Worm (Caenorhabditis elegans) whole organism, midembryonic: Measurements from ENCODE around the gene C36C5.15.

ENCODE experiments used
- T22C8.4 ChIP-seq: fragments of 200-800 bp; sonication (Bioruptor generic); IDR thresholded peaks from 2 replicates; pipeline ENCODE4 v1.3.6; 2022; ENCODE audit warnings: missing genetic modification characterization, missing compliant biosample characterization
- cog-1 ChIP-seq: sonication (generic microtip); optimal IDR thresholded peaks from 2 replicates; lab custom pipeline; 2016; ENCODE audit warnings: missing genetic modification characterization, missing compliant biosample characterization
- flt-1 ChIP-seq: fragments of 200-800 bp; sonication (Bioruptor generic); IDR thresholded peaks from 2 replicates; pipeline ENCODE4 v1.3.6; 2022; ENCODE audit warnings: missing genetic modification characterization, missing compliant biosample characterization
- klf-2 ChIP-seq: fragments of 200-800 bp; sonication (Bioruptor generic); conservative IDR thresholded peaks from 2 replicates; pipeline ENCODE4 v1.3.6; 2022; ENCODE audit warnings: missing genetic modification reagents, missing genetic modification characterization, missing compliant biosample characterization
- med-1 ChIP-seq: sonication (generic microtip); optimal IDR thresholded peaks from 2 replicates; lab custom pipeline; 2017; ENCODE audit warnings: missing genetic modification characterization, mild to moderate bottlenecking, missing compliant biosample characterization, antibody characterized with exemption, missing genetic modification reagents; ENCODE audit not compliant: insufficient read depth
- ref-1 ChIP-seq: fragments of 200-800 bp; sonication (Bioruptor generic); conservative IDR thresholded peaks from 2 replicates; pipeline ENCODE4 v1.3.6; 2022; ENCODE audit warnings: missing genetic modification reagents, missing genetic modification characterization, missing compliant biosample characterization
- tab-1 ChIP-seq: fragments of 200-800 bp; sonication (Bioruptor generic); IDR thresholded peaks from 2 replicates; pipeline ENCODE4 v1.3.6; 2022; ENCODE audit warnings: missing genetic modification characterization, missing compliant biosample characterization
- ztf-23 ChIP-seq: fragments of 200-800 bp; sonication (Bioruptor generic); IDR thresholded peaks from 2 replicates; pipeline ENCODE4 v1.3.6; 2022; ENCODE audit warnings: missing genetic modification reagents, missing genetic modification characterization, missing compliant biosample characterization
- ztf-29 ChIP-seq: fragments of 200-800 bp; sonication (Bioruptor generic); IDR thresholded peaks from 2 replicates; pipeline ENCODE4 v1.3.6; 2022; ENCODE audit warnings: missing genetic modification reagents, missing genetic modification characterization, missing compliant biosample characterization

Gene C36C5.15

ce11 chrV:3168650-3169049 lies at the start of gene C36C5.15:
Gene C36C5.15 (minus strand): TSS chrV:3168750.
- TF ChIP-seq ztf-23 (GFP tag; lab: Robert Waterston, UW) (no peak), flt-1 (GFP tag; lab: Robert Waterston, UW) (no peak), ztf-29 (no peak), T22C8.4 (GFP tag; lab: Robert Waterston, UW) (no peak), cog-1 (tag; lab: Kevin White, UChicago) (no peak), med-1 (GFP tag; lab: Kevin White, UChicago) (no peak), tab-1 (GFP tag; lab: Robert Waterston, UW) (no peak), ref-1 (GFP tag; lab: Robert Waterston, UW) (no peak), klf-2 (GFP tag; lab: Robert Waterston, UW) (no peak)

ce11 chrV:3210147-3210546 lies 41.6 kb upstream of the C36C5.15 start, which contains the start of gene apx-1:
Gene apx-1 (plus strand): TSS chrV:3210196.
- TF ChIP-seq T22C8.4 (GFP tag; lab: Robert Waterston, UW) (no peak), ztf-23 (GFP tag; lab: Robert Waterston, UW) (no peak), klf-2 (GFP tag; lab: Robert Waterston, UW) (no peak), cog-1 (tag; lab: Kevin White, UChicago) (no peak), ref-1 (GFP tag; lab: Robert Waterston, UW) (no peak), ztf-29 (no peak), tab-1 (GFP tag; lab: Robert Waterston, UW) (no peak), med-1 (GFP tag; lab: Kevin White, UChicago) (no peak), flt-1 (GFP tag; lab: Robert Waterston, UW) (no peak)

- TF ChIP-seq ztf-29 (no peak), flt-1 (GFP tag; lab: Robert Waterston, UW) (no peak), klf-2 (GFP tag; lab: Robert Waterston, UW) (no peak), med-1 (GFP tag; lab: Kevin White, UChicago) (no peak), ref-1 (GFP tag; lab: Robert Waterston, UW) (no peak), cog-1 (tag; lab: Kevin White, UChicago) (no peak), ztf-23 (GFP tag; lab: Robert Waterston, UW) (no peak), tab-1 (GFP tag; lab: Robert Waterston, UW) (no peak), T22C8.4 (GFP tag; lab: Robert Waterston, UW) (no peak)
These were observed 40.4 kb upstream of the C36C5.15 start for ce11 chrV:3208940-3209339.

ce11 chrV:3204433-3204832 lies 35.9 kb upstream of the C36C5.15 start:
- TF ChIP-seq tab-1 (GFP tag; lab: Robert Waterston, UW) (no peak), med-1 (GFP tag; lab: Kevin White, UChicago) (no peak), ztf-29 (no peak), T22C8.4 (GFP tag; lab: Robert Waterston, UW) (no peak), ref-1 (GFP tag; lab: Robert Waterston, UW) (no peak), klf-2 (GFP tag; lab: Robert Waterston, UW) (no peak), ztf-23 (GFP tag; lab: Robert Waterston, UW) (no peak), flt-1 (GFP tag; lab: Robert Waterston, UW) (no peak), cog-1 (tag; lab: Kevin White, UChicago) (no peak)

ce11 chrV:3200323-3200722 lies 31.8 kb upstream of the C36C5.15 start, which contains the start of gene K08D9.4:
Gene K08D9.4 (minus strand): TSS chrV:3200423.
- no peak for TF ChIP-seq cog-1 (tag; lab: Kevin White, UChicago)
- no peak for TF ChIP-seq flt-1 (GFP tag; lab: Robert Waterston, UW)
- no peak for TF ChIP-seq klf-2 (GFP tag; lab: Robert Waterston, UW)
- no peak for TF ChIP-seq ztf-29
- TF ChIP-seq tab-1 (GFP tag; lab: Robert Waterston, UW): no peak
- TF ChIP-seq ztf-23 (GFP tag; lab: Robert Waterston, UW): no peak
- no peak for TF ChIP-seq ref-1 (GFP tag; lab: Robert Waterston, UW)
- TF ChIP-seq T22C8.4 (GFP tag; lab: Robert Waterston, UW): no peak
- TF ChIP-seq med-1 (GFP tag; lab: Kevin White, UChicago): no peak

- TF ChIP-seq flt-1 (GFP tag; lab: Robert Waterston, UW) (no peak), T22C8.4 (GFP tag; lab: Robert Waterston, UW) (no peak), klf-2 (GFP tag; lab: Robert Waterston, UW) (no peak)
These were observed 28.3 kb upstream of the C36C5.15 start, which contains the start of the genes Y73C8B.1 and Y73C8B.5 for ce11 chrV:3196832-3197329. Gene Y73C8B.1 (minus strand): TSS chrV:3196882. Gene Y73C8B.5 (plus strand): TSS chrV:3197268.

- TF ChIP-seq ztf-23 (GFP tag; lab: Robert Waterston, UW) (no peak), T22C8.4 (GFP tag; lab: Robert Waterston, UW) (no peak), klf-2 (GFP tag; lab: Robert Waterston, UW) (no peak), ref-1 (GFP tag; lab: Robert Waterston, UW) (no peak)
These were observed 27.3 kb upstream of the C36C5.15 start for ce11 chrV:3195814-3196213.

- TF ChIP-seq flt-1 (GFP tag; lab: Robert Waterston, UW) (no peak; the same call in 1 of the 2 replicates), med-1 (GFP tag; lab: Kevin White, UChicago) (no peak), T22C8.4 (GFP tag; lab: Robert Waterston, UW) (no peak), cog-1 (tag; lab: Kevin White, UChicago) (peak; percentile 5), ztf-29 (no peak)
These were observed 26.5 kb upstream of the C36C5.15 start, which contains the start of gene Y73C8B.2 for ce11 chrV:3194952-3195450. Gene Y73C8B.2 (minus strand): TSS chrV:3195002.

- no peak for TF ChIP-seq cog-1 (tag; lab: Kevin White, UChicago)
- TF ChIP-seq flt-1 (GFP tag; lab: Robert Waterston, UW): no peak
- no peak for TF ChIP-seq ztf-23 (GFP tag; lab: Robert Waterston, UW)
- no peak for TF ChIP-seq med-1 (GFP tag; lab: Kevin White, UChicago)
- TF ChIP-seq T22C8.4 (GFP tag; lab: Robert Waterston, UW): no peak
- TF ChIP-seq tab-1 (GFP tag; lab: Robert Waterston, UW): no peak
- TF ChIP-seq ref-1 (GFP tag; lab: Robert Waterston, UW): no peak
- no peak for TF ChIP-seq ztf-29
- TF ChIP-seq klf-2 (GFP tag; lab: Robert Waterston, UW): no peak
These were observed 24.6 kb upstream of the C36C5.15 start, which contains the start of the genes Y73C8B.3 and Y73C8B.9 for ce11 chrV:3193091-3193608. Gene Y73C8B.3 (minus strand): TSS chrV:3193237. Gene Y73C8B.9 (plus strand): TSS chrV:3193558.
